Worm (Caenorhabditis elegans): ENCODE data around the gene C39D10.1.
A peak's percentile ranks its signal among the peaks of the same experiment; 100 is the strongest.

- TF ChIP-seq him-1 (tag; optimal IDR thresholded peaks at IDR 0.05) (no peak), W03F9.2 (tag; optimal IDR thresholded peaks at IDR 0.05) (peak; percentile 4)
Measured at ce11 chrX:7906430-7907014, at the start of gene C39D10.1.

Data from whole organism, L4/young adult.